Worm (Caenorhabditis elegans) whole organism, L3 larva: Measurements from ENCODE around the gene T05H4.15.
A peak's percentile ranks its signal among the peaks of the same experiment; 100 is the strongest.

Experiments
- R02D3.7 ChIP-seq: fragments of 150-350 bp; optimal IDR thresholded peaks from 2 replicates; lab custom pipeline; 2014; ENCODE audit warnings: missing biosample characterization, missing genetic modification characterization
- ZK546.5 ChIP-seq: sonication (generic microtip); optimal IDR thresholded peaks from 2 replicates; lab custom pipeline; 2017; ENCODE audit warnings: missing biosample characterization, missing genetic modification characterization
- aly-2 ChIP-seq: fragments of 150-350 bp; optimal IDR thresholded peaks from 2 replicates; lab custom pipeline; 2014; ENCODE audit warnings: missing biosample characterization, missing genetic modification characterization
- ama-1 ChIP-seq: fragments of 150-350 bp; optimal IDR thresholded peaks from 2 replicates; lab custom pipeline; 2018
- ceh-16 ChIP-seq: sonication (generic microtip); optimal IDR thresholded peaks from 2 replicates; lab custom pipeline; 2017; ENCODE audit warnings: missing biosample characterization, missing genetic modification characterization
- ceh-28 ChIP-seq: fragments of 150-350 bp; optimal IDR thresholded peaks from 2 replicates; lab custom pipeline; 2014; ENCODE audit warnings: missing biosample characterization, missing genetic modification reagents, missing genetic modification characterization
- ceh-82 ChIP-seq: fragments of 150-350 bp; optimal IDR thresholded peaks from 2 replicates; lab custom pipeline; 2014; ENCODE audit warnings: missing biosample characterization, missing genetic modification characterization
- ceh-9 ChIP-seq: sonication (generic microtip); optimal IDR thresholded peaks from 2 replicates; lab custom pipeline; 2018; ENCODE audit warnings: missing biosample characterization, missing genetic modification characterization
- daf-12 ChIP-seq: fragments of 150-350 bp; optimal IDR thresholded peaks from 2 replicates; lab custom pipeline; 2014; ENCODE audit warnings: missing biosample characterization, missing genetic modification reagents, missing genetic modification characterization
- egl-27 ChIP-seq: sonication (generic microtip); optimal IDR thresholded peaks from 4 replicates; lab custom pipeline; 2017; ENCODE audit warnings: missing biosample characterization, missing genetic modification reagents, missing genetic modification characterization
- egl-5 ChIP-seq: fragments of 150-350 bp; optimal IDR thresholded peaks from 2 replicates; lab custom pipeline; 2017; ENCODE audit warnings: missing biosample characterization, missing genetic modification reagents, missing genetic modification characterization, inconsistent platforms
- elt-1 ChIP-seq: fragments of 150-350 bp; optimal IDR thresholded peaks from 2 replicates; lab custom pipeline; 2014; ENCODE audit warnings: missing biosample characterization, missing genetic modification characterization
- elt-2 ChIP-seq: sonication (generic microtip); optimal IDR thresholded peaks from 2 replicates; lab custom pipeline; 2016; ENCODE audit warnings: missing genetic modification reagents, mild to moderate bottlenecking, missing genetic modification characterization, missing compliant biosample characterization
- elt-3 ChIP-seq, 3 experiments: fragments of 150-350 bp in 1 of 3; sonication (generic microtip) in 2 of 3; optimal IDR thresholded peaks; 2 replicates in 2 of 3; 4 replicates in 1 of 3; lab custom pipeline; 2014 to 2017; ENCODE audit warnings: missing biosample characterization in 3 of 3, missing genetic modification characterization in 3 of 3
- eor-1 ChIP-seq, 2 experiments: fragments of 150-350 bp; optimal IDR thresholded peaks; 2 replicates each; lab custom pipeline; 2014 to 2018; ENCODE audit warnings: missing biosample characterization in 2 of 2, missing genetic modification characterization in 2 of 2
- fkh-10 ChIP-seq: sonication (generic microtip); optimal IDR thresholded peaks from 2 replicates; lab custom pipeline; 2017; ENCODE audit warnings: missing biosample characterization, missing genetic modification reagents, missing genetic modification characterization
- fkh-2 ChIP-seq: fragments of 150-350 bp; optimal IDR thresholded peaks from 2 replicates; lab custom pipeline; 2014; ENCODE audit warnings: missing biosample characterization, missing genetic modification reagents, missing genetic modification characterization
- fos-1 ChIP-seq: fragments of 150-350 bp; optimal IDR thresholded peaks from 2 replicates; lab custom pipeline; 2014; ENCODE audit warnings: missing biosample characterization, missing genetic modification characterization
- hmg-11 ChIP-seq: sonication (generic microtip); optimal IDR thresholded peaks from 2 replicates; lab custom pipeline; 2016; ENCODE audit warnings: missing genetic modification characterization, missing compliant biosample characterization
- jun-1 ChIP-seq: fragments of 150-350 bp; optimal IDR thresholded peaks from 2 replicates; lab custom pipeline; 2014; ENCODE audit warnings: missing biosample characterization, missing genetic modification reagents, missing genetic modification characterization
- lin-15B ChIP-seq: fragments of 150-350 bp; optimal IDR thresholded peaks from 2 replicates; lab custom pipeline; 2014; ENCODE audit warnings: missing biosample characterization, missing genetic modification characterization
- lin-39 ChIP-seq: fragments of 150-350 bp; optimal IDR thresholded peaks from 2 replicates; lab custom pipeline; 2018; ENCODE audit warnings: missing biosample characterization, missing genetic modification reagents, missing genetic modification characterization
- lsy-12 ChIP-seq: sonication (generic microtip); optimal IDR thresholded peaks from 2 replicates; lab custom pipeline; 2016; ENCODE audit warnings: mild to moderate bottlenecking, missing genetic modification characterization, missing compliant biosample characterization
- mdl-1 ChIP-seq: fragments of 150-350 bp; optimal IDR thresholded peaks from 2 replicates; lab custom pipeline; 2014; ENCODE audit warnings: missing biosample characterization, missing genetic modification characterization
- mml-1 ChIP-seq: fragments of 150-350 bp; sonication (generic microtip); optimal IDR thresholded peaks from 3 replicates; lab custom pipeline; 2014; ENCODE audit warnings: missing biosample characterization, missing genetic modification characterization
- nfya-1 ChIP-seq: sonication (generic microtip); optimal IDR thresholded peaks from 2 replicates; lab custom pipeline; 2017; ENCODE audit warnings: missing genetic modification characterization, mild to moderate bottlenecking, missing compliant biosample characterization, antibody characterized with exemption, moderate library complexity; ENCODE audit not compliant: insufficient read depth
- nhr-11 ChIP-seq: fragments of 150-350 bp; optimal IDR thresholded peaks from 2 replicates; lab custom pipeline; 2014; ENCODE audit warnings: missing biosample characterization, missing genetic modification characterization
- nhr-12 ChIP-seq: fragments of 150-350 bp; optimal IDR thresholded peaks from 2 replicates; lab custom pipeline; 2014; ENCODE audit warnings: missing biosample characterization, missing genetic modification characterization
- nhr-23 ChIP-seq: fragments of 150-350 bp; optimal IDR thresholded peaks from 2 replicates; lab custom pipeline; 2014; ENCODE audit warnings: missing biosample characterization, missing genetic modification reagents, missing genetic modification characterization
- nhr-237 ChIP-seq: fragments of 150-350 bp; optimal IDR thresholded peaks from 2 replicates; lab custom pipeline; 2014; ENCODE audit warnings: missing biosample characterization, missing genetic modification characterization
- nhr-25 ChIP-seq: sonication (generic microtip); optimal IDR thresholded peaks from 2 replicates; lab custom pipeline; 2017; ENCODE audit warnings: missing biosample characterization, missing genetic modification characterization
- nhr-28 ChIP-seq: fragments of 150-350 bp; optimal IDR thresholded peaks from 2 replicates; lab custom pipeline; 2014; ENCODE audit warnings: missing biosample characterization, missing genetic modification characterization
- nhr-43 ChIP-seq: sonication (generic microtip); optimal IDR thresholded peaks from 2 replicates; lab custom pipeline; 2016; ENCODE audit warnings: mild to moderate bottlenecking, missing genetic modification characterization, missing compliant biosample characterization; ENCODE audit not compliant: poor library complexity, severe bottlenecking
- nhr-67 ChIP-seq: fragments of 150-350 bp; optimal IDR thresholded peaks from 2 replicates; lab custom pipeline; 2014; ENCODE audit warnings: missing biosample characterization, missing genetic modification characterization
- nhr-76 ChIP-seq: fragments of 150-350 bp; sonication (generic microtip); optimal IDR thresholded peaks from 5 replicates; lab custom pipeline; 2014; ENCODE audit warnings: missing biosample characterization, missing genetic modification characterization
- nhr-77 ChIP-seq: fragments of 150-350 bp; optimal IDR thresholded peaks from 2 replicates; lab custom pipeline; 2014; ENCODE audit warnings: missing biosample characterization, missing genetic modification characterization
- pha-4 ChIP-seq: fragments of 150-350 bp; optimal IDR thresholded peaks from 2 replicates; lab custom pipeline; 2014; ENCODE audit warnings: missing biosample characterization, missing genetic modification reagents, missing genetic modification characterization
- pqm-1 ChIP-seq: fragments of 150-350 bp; optimal IDR thresholded peaks from 2 replicates; lab custom pipeline; 2017; ENCODE audit warnings: missing biosample characterization, missing genetic modification characterization, inconsistent platforms
- sea-2 ChIP-seq: fragments of 150-350 bp; sonication (generic microtip); optimal IDR thresholded peaks from 4 replicates; lab custom pipeline; 2014; ENCODE audit warnings: missing biosample characterization, missing genetic modification reagents, missing genetic modification characterization
- skn-1 ChIP-seq: fragments of 150-350 bp; optimal IDR thresholded peaks from 2 replicates; lab custom pipeline; 2014; ENCODE audit warnings: missing biosample characterization, missing genetic modification characterization
- snpc-4 ChIP-seq: fragments of 150-350 bp; optimal IDR thresholded peaks from 2 replicates; lab custom pipeline; 2014; ENCODE audit warnings: missing biosample characterization, missing genetic modification characterization
- tbx-2 ChIP-seq: sonication (generic microtip); optimal IDR thresholded peaks from 2 replicates; lab custom pipeline; 2016; ENCODE audit warnings: mild to moderate bottlenecking, missing genetic modification characterization, missing compliant biosample characterization
- unc-39 ChIP-seq: sonication (generic microtip); optimal IDR thresholded peaks from 4 replicates; lab custom pipeline; 2017; ENCODE audit warnings: missing biosample characterization, missing genetic modification characterization
- unc-62 ChIP-seq: fragments of 150-350 bp; sonication (generic microtip); optimal IDR thresholded peaks from 4 replicates; lab custom pipeline; 2014; ENCODE audit warnings: missing biosample characterization, missing genetic modification reagents, missing genetic modification characterization
- zag-1 ChIP-seq: fragments of 150-350 bp; optimal IDR thresholded peaks from 2 replicates; lab custom pipeline; 2014; ENCODE audit warnings: missing biosample characterization, missing genetic modification characterization
- ztf-11 ChIP-seq: fragments of 150-350 bp; optimal IDR thresholded peaks from 2 replicates; lab custom pipeline; 2014; ENCODE audit warnings: missing biosample characterization, missing genetic modification characterization
- ztf-4 ChIP-seq: fragments of 150-350 bp; optimal IDR thresholded peaks from 2 replicates; lab custom pipeline; 2014; ENCODE audit warnings: missing biosample characterization, missing genetic modification characterization

Gene T05H4.15

ce11 chrV:6430526-6431371, 10.8 kb downstream of the T05H4.15 start:
- TF ChIP-seq pqm-1 (tag; lab: Kevin White, UChicago) (peak; percentile 56), fkh-2 (tag; lab: Kevin White, UChicago) (no peak), skn-1 (tag; lab: Kevin White, UChicago) (no peak), nhr-43 (peak; percentile 13), elt-2 (peak; percentile 52), pha-4 (peak; percentile 54), egl-27 (tag; lab: Kevin White, UChicago) (no peak), elt-1 (no peak)

DNA sequence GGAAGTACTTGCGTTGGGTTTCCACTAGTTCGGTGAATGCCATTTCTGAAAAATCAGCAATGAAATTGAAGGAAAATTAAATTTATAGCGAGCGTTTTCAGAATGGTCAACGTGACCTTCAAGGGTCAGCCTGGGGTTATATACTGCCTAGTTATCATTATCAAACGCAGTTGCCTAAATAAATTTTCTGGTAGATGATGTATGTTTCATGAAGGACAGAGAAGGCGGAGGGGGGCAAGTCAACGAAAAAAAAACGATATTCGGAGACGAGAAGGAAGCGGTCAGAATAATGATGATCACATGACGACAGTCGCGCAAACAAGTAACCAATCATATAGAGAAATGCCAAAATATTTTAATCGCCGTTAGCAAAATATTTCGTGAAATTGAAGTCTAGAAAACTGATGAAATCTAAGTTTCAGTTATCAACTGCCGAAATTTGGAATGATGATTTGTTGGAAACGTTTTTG, 11.6 kb downstream of the T05H4.15 start, which contains the start of gene alh-4:
Gene alh-4, minus strand, starts transcription at position 51 of the 470 bp plus-strand sequence.
- TF ChIP-seq fos-1 (tag; lab: Kevin White, UChicago) = no peak
- TF ChIP-seq pha-4 = no peak
- no peak for TF ChIP-seq nfya-1 (tag; lab: Kevin White, UChicago)
- peak; percentile 42 for TF ChIP-seq nhr-25
- TF ChIP-seq nhr-23 (tag; lab: Kevin White, UChicago) = peak; percentile 56

ce11 chrV:6427433-6427832, 14.1 kb downstream of the T05H4.15 start:
- TF ChIP-seq zag-1 (tag; lab: Kevin White, UChicago) (no peak), skn-1 (tag; lab: Kevin White, UChicago) (no peak), jun-1 (tag; lab: Kevin White, UChicago) (no peak), eor-1 (tag; optimal IDR thresholded peaks at IDR 0.05; lab: Kevin White, UChicago) (no peak), fos-1 (tag; lab: Kevin White, UChicago) (no peak), unc-62 (GFP tag; lab: Kevin White, UChicago) (no peak), nhr-25 (peak; percentile 46), pha-4 (peak; percentile 30), mml-1 (tag; lab: Kevin White, UChicago) (no peak), lin-39 (peak; percentile 51), nhr-28 (tag; lab: Kevin White, UChicago) (no peak), egl-5 (tag; lab: Kevin White, UChicago) (no peak), elt-3 (tag; optimal IDR thresholded peaks at IDR 0.05; lab: Kevin White, UChicago) (no peak), elt-1 (no peak), ZK546.5 (tag; lab: Kevin White, UChicago) (no peak), ceh-28 (tag; lab: Kevin White, UChicago) (peak; percentile 30), ceh-16 (tag; lab: Kevin White, UChicago) (no peak), snpc-4 (tag; lab: Kevin White, UChicago) (peak; percentile 11), ztf-11 (tag; lab: Kevin White, UChicago) (no peak), daf-12 (tag; lab: Kevin White, UChicago) (no peak), lsy-12 (tag; lab: Kevin White, UChicago) (peak; percentile 28), ama-1 (lab: Kevin White, UChicago) (peak; percentile 73), lin-15B (tag; lab: Kevin White, UChicago) (peak; percentile 63), nhr-11 (no peak), R02D3.7 (peak; percentile 1), nhr-237 (no peak), ztf-4 (no peak), fkh-2 (tag; lab: Kevin White, UChicago) (no peak), nhr-12 (tag; lab: Kevin White, UChicago) (no peak), nhr-77 (tag; lab: Kevin White, UChicago) (no peak), egl-27 (tag; lab: Kevin White, UChicago) (no peak), nhr-67 (tag; lab: Kevin White, UChicago) (no peak), ceh-9 (no peak), unc-39 (tag; lab: Kevin White, UChicago) (no peak), pqm-1 (tag; lab: Kevin White, UChicago) (no peak), nhr-76 (tag; lab: Kevin White, UChicago) (no peak), hmg-11 (peak; percentile 82), tbx-2 (no peak), nhr-23 (tag; lab: Kevin White, UChicago) (peak; percentile 18), mdl-1 (tag; lab: Kevin White, UChicago) (no peak), aly-2 (tag; lab: Kevin White, UChicago) (no peak), nfya-1 (tag; lab: Kevin White, UChicago) (peak; percentile 74), nhr-43 (peak; percentile 14), sea-2 (GFP tag; lab: Kevin White, UChicago) (no peak), ceh-82 (tag; lab: Kevin White, UChicago) (no peak), fkh-10 (GFP tag; lab: Kevin White, UChicago) (no peak), elt-2 (peak; percentile 31)
